Worm (Caenorhabditis elegans) whole organism, L1 larva: Measurements from ENCODE around the gene Y51A2A.4.

Source experiments
- ama-1 ChIP-seq: fragments of 150-350 bp; optimal IDR thresholded peaks from 2 replicates; lab custom pipeline; 2014
- ceh-63 ChIP-seq: fragments of 200-800 bp; sonication (Bioruptor generic); optimal IDR thresholded peaks from 2 replicates; lab custom pipeline; 2018; ENCODE audit warnings: mild to moderate bottlenecking, missing genetic modification characterization, missing compliant biosample characterization
- ceh-82 ChIP-seq, 3 experiments: fragments of 150-350 bp in 1 of 3; sonication (generic microtip) in 2 of 3; optimal IDR thresholded peaks; 2 replicates each; lab custom pipeline; 2014 to 2017; ENCODE audit warnings: missing biosample characterization in 3 of 3, missing genetic modification characterization in 3 of 3
- elt-2 ChIP-seq: sonication (generic microtip); optimal IDR thresholded peaks from 2 replicates; lab custom pipeline; 2016; ENCODE audit warnings: missing genetic modification characterization, mild to moderate bottlenecking, inconsistent platforms, missing compliant biosample characterization, missing genetic modification reagents
- elt-3 ChIP-seq, 6 experiments: fragments of 150-350 bp in 1 of 6; sonication (generic microtip); optimal IDR thresholded peaks; 2 replicates each; lab custom pipeline; 2017 to 2018; ENCODE audit warnings: missing biosample characterization in 6 of 6, missing genetic modification characterization in 6 of 6, inconsistent platforms in 1 of 6
- fkh-8 ChIP-seq: sonication (generic microtip); optimal IDR thresholded peaks from 2 replicates; lab custom pipeline; 2016; ENCODE audit warnings: mild to moderate bottlenecking, missing genetic modification characterization, missing compliant biosample characterization
- lin-39 ChIP-seq: fragments of 150-350 bp; optimal IDR thresholded peaks from 2 replicates; lab custom pipeline; 2014; ENCODE audit warnings: missing biosample characterization, missing genetic modification reagents, missing genetic modification characterization
- mep-1 ChIP-seq: fragments of 150-350 bp; optimal IDR thresholded peaks from 2 replicates; lab custom pipeline; 2014; ENCODE audit warnings: missing biosample characterization, missing genetic modification characterization
- nhr-12 ChIP-seq: sonication (generic microtip); optimal IDR thresholded peaks from 2 replicates; lab custom pipeline; 2017; ENCODE audit warnings: missing biosample characterization, missing genetic modification characterization
- nhr-237 ChIP-seq: fragments of 150-350 bp; optimal IDR thresholded peaks from 2 replicates; lab custom pipeline; 2014; ENCODE audit warnings: missing biosample characterization, missing genetic modification characterization
- nhr-76 ChIP-seq: sonication (generic microtip); optimal IDR thresholded peaks from 2 replicates; lab custom pipeline; 2017; ENCODE audit warnings: missing biosample characterization, missing genetic modification characterization
- unc-98 ChIP-seq: fragments of 200-800 bp; sonication (Bioruptor generic); IDR thresholded peaks from 2 replicates; pipeline ENCODE4 v1.3.6; 2022; ENCODE audit warnings: missing genetic modification characterization, missing compliant biosample characterization
- ztf-4 ChIP-seq: fragments of 150-350 bp; optimal IDR thresholded peaks from 2 replicates; lab custom pipeline; 2014; ENCODE audit warnings: missing biosample characterization, missing genetic modification characterization

DNA sequence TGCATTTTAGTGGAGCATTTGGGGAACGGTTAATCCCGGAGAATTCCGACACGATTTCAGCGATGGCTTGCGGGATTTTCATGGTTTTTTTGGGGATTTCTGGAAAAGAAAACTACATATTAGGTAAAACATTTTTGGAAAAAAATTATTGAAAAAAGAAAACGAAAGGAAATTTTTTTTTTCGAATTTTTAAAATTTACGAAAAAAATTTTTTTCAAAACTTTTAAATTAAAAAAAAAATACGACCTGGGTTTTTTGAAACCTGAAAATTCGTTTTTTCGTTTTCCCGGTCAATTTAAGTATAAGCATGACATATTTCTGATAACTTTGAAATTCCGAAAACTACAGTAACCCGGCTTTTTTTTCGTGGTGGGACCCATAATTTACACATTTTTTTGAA is 49.1 kb downstream of the Y51A2A.4 start, which contains the start of gene C08E8.10:
- TF ChIP-seq mep-1 (tag; lab: Kevin White, UChicago), result no peak
- TF ChIP-seq ztf-4 (tag; lab: Kevin White, UChicago), result no peak
- no peak for TF ChIP-seq ceh-82 (tag; optimal IDR thresholded peaks at IDR 0.05; lab: Kevin White, UChicago)
- no peak for TF ChIP-seq nhr-76 (tag; lab: Kevin White, UChicago)
- TF ChIP-seq elt-2, result no peak
- no peak for TF ChIP-seq elt-3 (tag; optimal IDR thresholded peaks at IDR 0.05; lab: Kevin White, UChicago)
- no peak for TF ChIP-seq ama-1 (lab: Kevin White, UChicago)
- TF ChIP-seq unc-98 (GFP tag; lab: Robert Waterston, UW), result no peak
- TF ChIP-seq fkh-8 (tag; lab: Kevin White, UChicago), result no peak
- no peak for TF ChIP-seq nhr-12 (tag; lab: Kevin White, UChicago)
- TF ChIP-seq nhr-237, result no peak
- no peak for TF ChIP-seq ceh-63 (GFP tag; lab: Kevin White, UChicago)
- no peak for TF ChIP-seq lin-39 (tag; lab: Kevin White, UChicago)
